Fruit fly (Drosophila melanogaster) whole organism: ENCODE data around the gene bru3.

Source experiments
- Dll ChIP-seq: fragments of >200 bp; optimal IDR thresholded peaks from 2 replicates; lab custom pipeline; 2017
- EcR ChIP-seq, 2 experiments: fragments of >200 bp; optimal IDR thresholded peaks; 2 replicates each; lab custom pipeline; 2017; ENCODE audit warnings: missing biosample characterization in 2 of 2, missing genetic modification characterization in 2 of 2, missing genetic modification reagents in 2 of 2
- pan ChIP-seq: fragments of >200 bp; optimal IDR thresholded peaks from 2 replicates; lab custom pipeline; 2017
- usp ChIP-seq: fragments of >200 bp; optimal IDR thresholded peaks from 2 replicates; lab custom pipeline; 2017; ENCODE audit warnings: missing biosample characterization, missing genetic modification characterization, mixed read lengths

DNA sequence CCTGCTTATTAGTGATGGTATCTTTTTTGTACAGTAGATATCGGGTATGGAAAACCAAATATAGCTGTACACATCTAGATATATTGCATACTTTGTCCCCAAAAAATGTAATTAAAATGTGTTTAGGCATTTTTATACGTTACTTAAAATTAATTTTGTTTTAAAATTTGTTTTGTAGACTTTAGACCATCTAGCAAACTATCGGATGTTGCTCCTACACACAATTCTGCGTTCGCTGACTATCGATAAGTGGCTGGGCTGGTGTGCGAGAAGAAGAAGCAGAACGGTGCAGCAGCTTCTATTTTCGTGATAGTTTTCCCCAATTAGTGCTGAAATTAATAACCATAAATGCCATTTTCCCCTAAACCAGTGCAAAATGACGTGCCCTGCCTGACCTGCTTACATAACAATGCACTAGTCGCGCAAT is 290.1 kb downstream of the bru3 start, which contains the start of the genes Vps36 and Liprin-beta:
- TF ChIP-seq pan (lab: Kevin White, UChicago) = no peak
- TF ChIP-seq Dll = no peak
- no peak for TF ChIP-seq usp (GFP tag; lab: Kevin White, UChicago)
- no peak for TF ChIP-seq EcR (GFP tag; optimal IDR thresholded peaks at IDR 0.05; lab: Kevin White, UChicago)
